Worm (Caenorhabditis elegans): ENCODE data around the gene asp-9.

asp-9 gene

DNA sequence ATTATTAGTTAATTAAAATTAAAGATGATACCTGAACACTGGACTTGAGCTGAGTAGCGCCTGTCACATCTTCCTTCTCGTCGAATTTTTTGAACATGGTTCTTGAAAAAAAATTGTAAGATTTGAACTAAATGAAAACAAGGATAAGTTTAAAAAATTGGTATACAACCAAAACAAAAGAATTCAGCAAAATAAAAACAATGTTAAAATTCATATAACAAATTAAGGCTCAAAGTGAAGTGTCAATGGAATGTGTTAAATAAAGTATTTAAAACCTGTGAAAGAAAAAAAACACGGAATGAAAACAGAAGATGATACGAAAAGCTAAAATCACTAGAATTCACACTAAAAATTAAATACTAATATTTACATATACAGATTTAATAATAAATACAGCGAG is 30.4 kb upstream of the asp-9 start, which contains the start of gene C11D2.7:
Gene C11D2.7 (minus strand): TSS at position 101 of the 400 bp plus-strand sequence.
- TF ChIP-seq ceh-9 (tag; optimal IDR thresholded peaks at IDR 0.05) (no peak), dmd-4 (tag; optimal IDR thresholded peaks at IDR 0.05; ENCODE audit: borderline replicate concordance) (no peak), nhr-232 (tag; optimal IDR thresholded peaks at IDR 0.05) (no peak), tbx-7 (tag; optimal IDR thresholded peaks at IDR 0.05) (no peak), ama-1 (optimal IDR thresholded peaks at IDR 0.05) (no peak), C38D4.7 (GFP tag; optimal IDR thresholded peaks at IDR 0.05) (no peak), hlh-15 (tag; optimal IDR thresholded peaks at IDR 0.05) (no peak), madf-2 (tag; optimal IDR thresholded peaks at IDR 0.05) (no peak), hlh-8 (tag; optimal IDR thresholded peaks at IDR 0.05) (no peak), Y22D7AL.16 (tag; optimal IDR thresholded peaks at IDR 0.05) (no peak), rnt-1 (tag; optimal IDR thresholded peaks at IDR 0.05) (no peak), ceh-6 (GFP tag; optimal IDR thresholded peaks at IDR 0.05) (no peak), pqm-1 (tag; optimal IDR thresholded peaks at IDR 0.05) (no peak), hlh-30 (tag; optimal IDR thresholded peaks at IDR 0.05; ENCODE audit: insufficient read depth) (no peak), ceh-34 (tag; optimal IDR thresholded peaks at IDR 0.05) (no peak), fax-1 (tag; optimal IDR thresholded peaks at IDR 0.05) (no peak), mec-3 (tag; optimal IDR thresholded peaks at IDR 0.05; ENCODE audit: borderline replicate concordance) (no peak), ceh-2 (tag; optimal IDR thresholded peaks at IDR 0.05) (no peak), pros-1 (tag; optimal IDR thresholded peaks at IDR 0.05) (no peak)

DNA sequence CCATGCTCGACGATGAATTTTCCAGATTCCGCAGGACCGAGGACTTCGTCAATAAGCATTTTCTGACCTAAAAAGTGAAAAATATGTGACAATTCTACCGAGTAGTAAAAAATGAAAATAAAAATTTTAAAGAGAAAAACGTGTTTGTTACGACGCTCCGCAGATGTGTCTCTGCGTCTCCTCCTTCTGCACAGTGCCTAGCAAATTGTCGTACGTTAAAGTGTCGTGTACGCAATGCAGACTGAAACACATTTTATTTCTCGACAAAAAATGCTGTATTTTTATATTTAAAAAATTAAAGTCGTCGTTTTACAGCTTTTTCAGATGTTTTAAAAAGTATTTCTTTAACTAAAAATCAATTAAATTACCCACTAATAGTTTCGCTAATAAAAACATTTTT is 28.9 kb upstream of the asp-9 start, which contains the start of gene C11D2.4:
Gene C11D2.4 (minus strand): TSS at position 128 of the 400 bp plus-strand sequence.
- TF ChIP-seq hlh-30 (tag; optimal IDR thresholded peaks at IDR 0.05; ENCODE audit: insufficient read depth), result no peak
- TF ChIP-seq ceh-19 (GFP tag; optimal IDR thresholded peaks at IDR 0.05), result no peak
- TF ChIP-seq pha-2 (tag; optimal IDR thresholded peaks at IDR 0.05), result no peak
- TF ChIP-seq eyg-1 (tag; optimal IDR thresholded peaks at IDR 0.05), result no peak
- no peak for TF ChIP-seq ttx-3 (tag; optimal IDR thresholded peaks at IDR 0.05)
- no peak for TF ChIP-seq hlh-15 (tag; optimal IDR thresholded peaks at IDR 0.05)

DNA sequence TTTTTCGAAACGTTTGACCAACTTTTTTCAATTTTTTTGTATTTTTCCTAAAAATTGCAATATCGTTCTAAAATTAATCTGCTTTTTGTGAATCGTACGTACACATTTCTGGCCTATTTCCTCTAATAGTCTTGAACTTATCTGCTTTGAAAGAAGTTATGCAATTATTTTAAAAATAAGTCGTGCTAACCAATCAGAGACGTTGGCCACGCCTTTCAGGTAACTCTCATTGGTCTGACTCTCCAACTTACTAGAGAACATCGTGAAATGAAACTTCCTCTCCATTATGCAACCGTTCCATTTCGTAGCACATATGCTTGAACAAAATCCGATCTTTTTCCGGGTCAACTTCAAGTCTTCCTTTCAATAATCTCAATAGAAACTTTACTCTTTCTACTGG is 26.1 kb upstream of the asp-9 start:
- TF ChIP-seq nfya-1 (tag; optimal IDR thresholded peaks at IDR 0.05) (peak; percentile 63), odd-2 (tag; optimal IDR thresholded peaks at IDR 0.05) (no peak), elt-4 (tag; optimal IDR thresholded peaks at IDR 0.05) (no peak)

DNA sequence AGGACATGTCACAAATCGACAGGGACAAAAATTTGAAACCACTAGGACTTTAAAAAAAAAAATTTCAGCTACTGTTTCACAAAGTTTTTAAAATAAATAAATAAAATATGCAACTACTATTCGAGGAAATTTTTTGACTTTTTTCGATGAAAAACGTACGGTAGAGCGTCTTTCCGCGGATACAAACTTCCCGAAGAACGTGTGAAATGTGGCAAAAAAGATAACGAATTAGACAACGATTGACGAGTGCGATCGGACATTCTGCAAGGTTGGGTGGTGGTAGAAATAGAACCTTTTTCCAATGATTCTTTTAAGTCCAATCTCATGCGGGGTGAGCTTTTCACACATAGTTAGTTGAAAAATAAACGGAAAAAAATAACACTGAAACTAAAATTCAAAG is 19.9 kb upstream of the asp-9 start:
- TF ChIP-seq ceh-2 (tag; optimal IDR thresholded peaks at IDR 0.05) (no peak), elt-4 (tag; optimal IDR thresholded peaks at IDR 0.05) (no peak), eyg-1 (tag; optimal IDR thresholded peaks at IDR 0.05) (no peak), ceh-18 (tag; optimal IDR thresholded peaks at IDR 0.05) (no peak), ceh-6 (GFP tag; optimal IDR thresholded peaks at IDR 0.05) (no peak), F13H6.1 (tag; optimal IDR thresholded peaks at IDR 0.05) (no peak), pros-1 (tag; optimal IDR thresholded peaks at IDR 0.05) (no peak), npax-4 (tag; optimal IDR thresholded peaks at IDR 0.05) (no peak), rnt-1 (tag; optimal IDR thresholded peaks at IDR 0.05) (no peak), unc-55 (GFP tag; optimal IDR thresholded peaks at IDR 0.05) (no peak), odd-2 (tag; optimal IDR thresholded peaks at IDR 0.05) (no peak), ttx-3 (tag; optimal IDR thresholded peaks at IDR 0.05) (no peak), ceh-19 (GFP tag; optimal IDR thresholded peaks at IDR 0.05) (no peak), ceh-14 (tag; optimal IDR thresholded peaks at IDR 0.05) (no peak)

DNA sequence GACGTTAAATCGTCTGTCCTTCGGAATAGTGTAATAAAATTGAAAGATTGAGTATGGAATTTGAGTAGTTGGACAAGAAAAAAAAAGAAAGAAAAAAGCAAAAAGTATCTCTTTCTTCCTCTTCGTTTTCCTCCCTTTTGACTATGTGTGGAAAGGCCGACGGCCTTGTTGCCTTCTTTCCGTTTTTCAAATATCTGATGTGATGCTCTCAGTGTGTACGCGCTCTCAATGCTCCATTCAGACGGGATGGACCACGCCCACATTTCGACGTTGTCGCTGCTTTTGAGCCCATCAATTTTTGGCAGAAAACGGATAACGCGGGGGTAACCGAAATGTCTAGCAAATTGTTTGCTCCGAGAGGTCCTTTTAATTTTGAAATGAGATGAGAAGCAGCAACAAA is 12.7 kb upstream of the asp-9 start:
- TF ChIP-seq tbx-2 (tag; optimal IDR thresholded peaks at IDR 0.05) (no peak), nhr-232 (tag; optimal IDR thresholded peaks at IDR 0.05) (no peak), unc-42 (tag; optimal IDR thresholded peaks at IDR 0.05) (peak; percentile 24)

DNA sequence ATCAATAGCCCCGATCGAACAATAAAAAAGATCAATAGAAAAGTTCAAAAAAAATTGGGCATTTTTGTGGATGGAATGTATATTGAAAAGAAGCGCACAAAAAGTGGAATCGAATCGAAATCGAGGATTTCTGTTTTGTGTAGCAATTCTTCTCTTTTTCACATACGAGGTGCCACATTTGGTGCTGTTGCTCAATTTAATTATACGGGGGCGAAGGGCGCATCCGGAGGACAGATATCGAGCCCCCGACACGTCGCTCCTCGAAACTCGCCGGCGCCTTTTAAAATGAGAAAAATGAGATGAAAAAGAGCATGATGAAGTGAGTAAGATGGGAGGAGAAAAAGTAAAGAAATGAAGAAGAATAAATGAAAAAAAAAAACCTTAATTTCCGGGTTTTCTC is 8.3 kb upstream of the asp-9 start:
- TF ChIP-seq pha-2 (tag; optimal IDR thresholded peaks at IDR 0.05) (no peak), unc-42 (tag; optimal IDR thresholded peaks at IDR 0.05) (peak; percentile 88)
